Worm (Caenorhabditis elegans) whole organism, late embryonic: ENCODE measurements around the gene T23B12.5.

Experiments used
- C08G9.2 ChIP-seq: sonication (generic microtip); optimal IDR thresholded peaks from 2 replicates; lab custom pipeline; 2016; ENCODE audit warnings: mild to moderate bottlenecking, missing genetic modification characterization, moderate library complexity, missing compliant biosample characterization
- F13H6.1 ChIP-seq: sonication (generic microtip); optimal IDR thresholded peaks from 2 replicates; lab custom pipeline; 2016; ENCODE audit warnings: missing genetic modification characterization, missing compliant biosample characterization
- ahr-1 ChIP-seq: sonication (generic microtip); optimal IDR thresholded peaks from 2 replicates; lab custom pipeline; 2016; ENCODE audit warnings: missing genetic modification characterization, missing compliant biosample characterization
- ama-1 ChIP-seq: fragments of 150-350 bp; optimal IDR thresholded peaks from 2 replicates; lab custom pipeline; 2014
- ceh-18 ChIP-seq: sonication (generic microtip); optimal IDR thresholded peaks from 2 replicates; lab custom pipeline; 2016; ENCODE audit warnings: missing genetic modification characterization, missing compliant biosample characterization
- ceh-19 ChIP-seq: fragments of 200-800 bp; sonication (Bioruptor generic); optimal IDR thresholded peaks from 2 replicates; lab custom pipeline; 2018; ENCODE audit warnings: mild to moderate bottlenecking, missing genetic modification characterization, missing compliant biosample characterization
- ceh-22 ChIP-seq: sonication (generic microtip); optimal IDR thresholded peaks from 2 replicates; lab custom pipeline; 2017; ENCODE audit warnings: missing biosample characterization, missing genetic modification characterization
- ceh-30 ChIP-seq: fragments of 150-350 bp; optimal IDR thresholded peaks from 2 replicates; lab custom pipeline; 2014; ENCODE audit warnings: missing biosample characterization, missing genetic modification characterization
- ceh-34 ChIP-seq: sonication (generic microtip); optimal IDR thresholded peaks from 2 replicates; lab custom pipeline; 2016; ENCODE audit warnings: mild to moderate bottlenecking, missing genetic modification characterization, missing compliant biosample characterization
- ceh-45 ChIP-seq: fragments of 200-800 bp; sonication (Bioruptor generic); IDR thresholded peaks from 2 replicates; pipeline ENCODE4 v1.3.6; 2022; ENCODE audit warnings: missing genetic modification reagents, missing genetic modification characterization, missing compliant biosample characterization
- che-1 ChIP-seq: sonication (generic microtip); optimal IDR thresholded peaks from 2 replicates; lab custom pipeline; 2016; ENCODE audit warnings: mild to moderate bottlenecking, missing genetic modification characterization, missing compliant biosample characterization
- elt-2 ChIP-seq: sonication (generic microtip); optimal IDR thresholded peaks from 2 replicates; lab custom pipeline; 2016; ENCODE audit warnings: missing genetic modification reagents, missing genetic modification characterization, missing compliant biosample characterization
- eyg-1 ChIP-seq: sonication (generic microtip); optimal IDR thresholded peaks from 2 replicates; lab custom pipeline; 2016; ENCODE audit warnings: missing genotype, missing genetic modification characterization, missing compliant biosample characterization
- fax-1 ChIP-seq: sonication (generic microtip); optimal IDR thresholded peaks from 2 replicates; lab custom pipeline; 2016; ENCODE audit warnings: missing genotype, missing genetic modification characterization, missing compliant biosample characterization
- fkh-10 ChIP-seq: fragments of 150-350 bp; optimal IDR thresholded peaks from 2 replicates; lab custom pipeline; 2014; ENCODE audit warnings: missing biosample characterization, missing genetic modification reagents, missing genetic modification characterization
- fkh-6 ChIP-seq: sonication (generic microtip); optimal IDR thresholded peaks from 2 replicates; lab custom pipeline; 2016; ENCODE audit warnings: missing genetic modification characterization, missing compliant biosample characterization
- gmeb-2 ChIP-seq: sonication (generic microtip); optimal IDR thresholded peaks from 2 replicates; lab custom pipeline; 2016; ENCODE audit warnings: missing genetic modification characterization, inconsistent platforms, missing compliant biosample characterization
- hlh-13 ChIP-seq: fragments of 200-800 bp; sonication (Bioruptor generic); optimal IDR thresholded peaks from 2 replicates; lab custom pipeline; 2018; ENCODE audit warnings: mild to moderate bottlenecking, missing genetic modification characterization, missing compliant biosample characterization
- hlh-15 ChIP-seq: sonication (generic microtip); optimal IDR thresholded peaks from 2 replicates; lab custom pipeline; 2016; ENCODE audit warnings: missing genetic modification characterization, missing compliant biosample characterization
- hlh-30 ChIP-seq: sonication (generic microtip); optimal IDR thresholded peaks from 2 replicates; lab custom pipeline; 2017; ENCODE audit warnings: antibody characterized with exemption, missing genetic modification characterization, missing compliant biosample characterization; ENCODE audit not compliant: insufficient read depth
- hlh-8 ChIP-seq: sonication (generic microtip); optimal IDR thresholded peaks from 2 replicates; lab custom pipeline; 2016; ENCODE audit warnings: missing genotype, missing genetic modification characterization, missing compliant biosample characterization
- lim-6 ChIP-seq: sonication (generic microtip); optimal IDR thresholded peaks from 2 replicates; lab custom pipeline; 2016; ENCODE audit warnings: missing genetic modification characterization, missing compliant biosample characterization
- madf-2 ChIP-seq: sonication (generic microtip); optimal IDR thresholded peaks from 2 replicates; lab custom pipeline; 2017; ENCODE audit warnings: missing genetic modification characterization, missing compliant biosample characterization
- mec-3 ChIP-seq: sonication (generic microtip); optimal IDR thresholded peaks from 2 replicates; lab custom pipeline; 2016; ENCODE audit warnings: borderline replicate concordance, missing genetic modification characterization, missing compliant biosample characterization
- nfya-1 ChIP-seq: sonication (generic microtip); optimal IDR thresholded peaks from 2 replicates; lab custom pipeline; 2017; ENCODE audit warnings: missing genetic modification characterization, mild to moderate bottlenecking, missing compliant biosample characterization, antibody characterized with exemption, moderate library complexity
- nhr-232 ChIP-seq: sonication (generic microtip); optimal IDR thresholded peaks from 2 replicates; lab custom pipeline; 2016; ENCODE audit warnings: missing genetic modification characterization, missing compliant biosample characterization
- npax-4 ChIP-seq: sonication (generic microtip); optimal IDR thresholded peaks from 2 replicates; lab custom pipeline; 2016; ENCODE audit warnings: missing genetic modification characterization, missing compliant biosample characterization
- pat-9 ChIP-seq: fragments of 200-800 bp; sonication (Bioruptor generic); optimal IDR thresholded peaks from 2 replicates; lab custom pipeline; 2018; ENCODE audit warnings: mild to moderate bottlenecking, missing genetic modification characterization, moderate library complexity, missing compliant biosample characterization
- pax-1 ChIP-seq: fragments of 150-350 bp; optimal IDR thresholded peaks from 2 replicates; lab custom pipeline; 2014; ENCODE audit warnings: missing biosample characterization, missing genetic modification characterization
- pha-2 ChIP-seq: sonication (generic microtip); optimal IDR thresholded peaks from 2 replicates; lab custom pipeline; 2017; ENCODE audit warnings: mild to moderate bottlenecking, missing genetic modification characterization, missing compliant biosample characterization
- pha-4 ChIP-seq: fragments of 150-350 bp; optimal IDR thresholded peaks from 2 replicates; lab custom pipeline; 2018; ENCODE audit warnings: missing biosample characterization, missing genetic modification reagents, missing genetic modification characterization
- pqm-1 ChIP-seq: sonication (generic microtip); optimal IDR thresholded peaks from 2 replicates; lab custom pipeline; 2016; ENCODE audit warnings: missing genetic modification characterization, missing compliant biosample characterization
- pros-1 ChIP-seq: fragments of 150-350 bp; optimal IDR thresholded peaks from 2 replicates; lab custom pipeline; 2014; ENCODE audit warnings: missing biosample characterization, missing genetic modification reagents, missing genetic modification characterization
- ref-2 ChIP-seq: sonication (generic microtip); optimal IDR thresholded peaks from 2 replicates; lab custom pipeline; 2016; ENCODE audit warnings: missing genetic modification characterization, missing compliant biosample characterization
- sdc-2 ChIP-seq: sonication (generic microtip); optimal IDR thresholded peaks from 2 replicates; lab custom pipeline; 2016; ENCODE audit warnings: missing genotype, missing genetic modification characterization, missing compliant biosample characterization
- tbx-7 ChIP-seq: sonication (generic microtip); optimal IDR thresholded peaks from 2 replicates; lab custom pipeline; 2016; ENCODE audit warnings: missing genotype, missing genetic modification characterization, missing compliant biosample characterization
- unc-3 ChIP-seq, 2 experiments: fragments of 200-800 bp in 1 of 2; sonication (Bioruptor generic) in 1 of 2; sonication (generic microtip) in 1 of 2; conservative IDR thresholded peaks in 1 of 2; optimal IDR thresholded peaks in 1 of 2; 2 replicates each; pipeline versions ENCODE4 v1.3.6 to Lab custom; 2016 to 2022; ENCODE audit warnings: missing compliant biosample characterization in 2 of 2, missing genetic modification characterization in 2 of 2, missing genetic modification reagents in 1 of 2
- unc-42 ChIP-seq: sonication (generic microtip); optimal IDR thresholded peaks from 2 replicates; lab custom pipeline; 2016; ENCODE audit warnings: missing genotype, missing genetic modification characterization, missing compliant biosample characterization
- unc-86 ChIP-seq: sonication (generic microtip); optimal IDR thresholded peaks from 2 replicates; lab custom pipeline; 2016; ENCODE audit warnings: missing genetic modification characterization, missing compliant biosample characterization
- ztf-16 ChIP-seq: sonication (generic microtip); optimal IDR thresholded peaks from 2 replicates; lab custom pipeline; 2017; ENCODE audit warnings: missing genetic modification characterization, missing compliant biosample characterization

Gene T23B12.5

ce11 chrV:8410406-8410805 lies 37.4 kb downstream of the T23B12.5 start, which contains the start of gene F52E1.2:
Gene F52E1.2, plus strand, starts transcription at chrV:8410595.
- TF ChIP-seq npax-4: no peak
- no peak for TF ChIP-seq pqm-1 (tag; lab: Kevin White, UChicago)
- no peak for TF ChIP-seq C08G9.2
- TF ChIP-seq fkh-10 (GFP tag; lab: Kevin White, UChicago): no peak
- no peak for TF ChIP-seq ceh-18 (tag; lab: Kevin White, UChicago)
- no peak for TF ChIP-seq ahr-1 (tag; lab: Kevin White, UChicago)
- TF ChIP-seq F13H6.1: no peak
- TF ChIP-seq pros-1 (tag; lab: Kevin White, UChicago): no peak
- no peak for TF ChIP-seq nhr-232 (tag; lab: Kevin White, UChicago)
- TF ChIP-seq hlh-13 (GFP tag; lab: Kevin White, UChicago): no peak
- no peak for TF ChIP-seq che-1
- no peak for TF ChIP-seq pax-1
- TF ChIP-seq pha-4 (tag; lab: Kevin White, UChicago): no peak
- TF ChIP-seq, all 69 proteins: peak for 0

ce11 chrV:8409594-8409993 lies 38.2 kb downstream of the T23B12.5 start:
- no peak for TF ChIP-seq lim-6 (tag; lab: Kevin White, UChicago)
- no peak for TF ChIP-seq ceh-45 (GFP tag; lab: Robert Waterston, UW)
- TF ChIP-seq tbx-7 (tag; lab: Kevin White, UChicago): no peak
- TF ChIP-seq fax-1: no peak
- no peak for TF ChIP-seq eyg-1 (tag; lab: Kevin White, UChicago)
- no peak for TF ChIP-seq C08G9.2

ce11 chrV:8406911-8407310 lies 40.9 kb downstream of the T23B12.5 start:
- TF ChIP-seq hlh-30 (tag; lab: Kevin White, UChicago) (no peak), hlh-13 (GFP tag; lab: Kevin White, UChicago) (no peak), che-1 (no peak), unc-86 (tag; lab: Kevin White, UChicago) (no peak), nhr-232 (tag; lab: Kevin White, UChicago) (no peak), fkh-6 (tag; lab: Kevin White, UChicago) (no peak), ref-2 (tag; lab: Kevin White, UChicago) (no peak), ztf-16 (no peak), nfya-1 (tag; lab: Kevin White, UChicago) (no peak), sdc-2 (tag; lab: Kevin White, UChicago) (no peak), unc-3 (GFP tag; conservative IDR thresholded peaks at IDR 0.05; lab: Robert Waterston, UW) (no peak), unc-3 (tag; optimal IDR thresholded peaks at IDR 0.05; lab: Kevin White, UChicago) (no peak), pha-2 (no peak), ceh-19 (no peak), pat-9 (tag; lab: Kevin White, UChicago) (no peak), unc-42 (tag; lab: Kevin White, UChicago) (no peak), eyg-1 (tag; lab: Kevin White, UChicago) (no peak), madf-2 (tag; lab: Kevin White, UChicago) (no peak), pha-4 (tag; lab: Kevin White, UChicago) (no peak), fkh-10 (GFP tag; lab: Kevin White, UChicago) (no peak), ceh-22 (no peak)

ce11 chrV:8406155-8406554 lies 41.7 kb downstream of the T23B12.5 start:
- TF ChIP-seq elt-2 (tag; lab: Kevin White, UChicago): peak; percentile 56
- TF ChIP-seq hlh-30 (tag; lab: Kevin White, UChicago): no peak
- no peak for TF ChIP-seq ahr-1 (tag; lab: Kevin White, UChicago)

- TF ChIP-seq lim-6 (tag; lab: Kevin White, UChicago) (no peak), hlh-15 (tag; lab: Kevin White, UChicago) (no peak), hlh-8 (no peak), fkh-6 (tag; lab: Kevin White, UChicago) (no peak), mec-3 (tag; lab: Kevin White, UChicago) (no peak), unc-86 (tag; lab: Kevin White, UChicago) (no peak), F13H6.1 (no peak), ceh-30 (tag; lab: Kevin White, UChicago) (no peak), ztf-16 (no peak), pat-9 (tag; lab: Kevin White, UChicago) (no peak), ama-1 (lab: Kevin White, UChicago) (no peak), madf-2 (tag; lab: Kevin White, UChicago) (no peak), che-1 (no peak), ceh-34 (no peak), gmeb-2 (no peak)
Measured at ce11 chrV:8404339-8404738, 43.5 kb downstream of the T23B12.5 start.
